Fruit fly (Drosophila melanogaster) whole organism, embryonic: Measurements from ENCODE around the gene Taf10.

Experiments
- ATbp ChIP-seq: fragments of 200-800 bp; sonication (Bioruptor generic); optimal IDR thresholded peaks from 2 replicates; lab custom pipeline; 2017; ENCODE audit warnings: missing biosample characterization, mild to moderate bottlenecking, missing genetic modification characterization, missing genetic modification reagents
- Abd-B ChIP-seq: fragments of 200-800 bp; sonication (Bioruptor generic); optimal IDR thresholded peaks from 2 replicates; lab custom pipeline; 2018; ENCODE audit warnings: missing biosample characterization, mild to moderate bottlenecking, missing genetic modification characterization, moderate library complexity
- Adf1 ChIP-seq: fragments of 200-800 bp; sonication (Bioruptor generic); IDR thresholded peaks from 2 replicates; pipeline ENCODE4 v1.3.6; 2022; ENCODE audit warnings: missing biosample characterization, missing genetic modification characterization
- BtbVII ChIP-seq: fragments of 200-800 bp; sonication (Bioruptor generic); optimal IDR thresholded peaks from 3 replicates; lab custom pipeline; 2017; ENCODE audit warnings: missing biosample characterization, mild to moderate bottlenecking, missing genetic modification characterization
- CG12155 ChIP-seq: fragments of 200-800 bp; sonication (Bioruptor generic); optimal IDR thresholded peaks from 3 replicates; lab custom pipeline; 2016; ENCODE audit warnings: missing biosample characterization, missing genetic modification characterization
- CG15073 ChIP-seq: fragments of 200-800 bp; sonication (Bioruptor generic); optimal IDR thresholded peaks from 2 replicates; lab custom pipeline; 2016; ENCODE audit warnings: missing biosample characterization, missing genetic modification characterization
- CG15601 ChIP-seq: fragments of 200-800 bp; sonication (Bioruptor generic); optimal IDR thresholded peaks from 3 replicates; lab custom pipeline; 2019; ENCODE audit warnings: missing biosample characterization, mild to moderate bottlenecking, missing genetic modification characterization, moderate library complexity
- CG17328 ChIP-seq: fragments of 200-800 bp; sonication (Bioruptor generic); IDR thresholded peaks from 2 replicates; pipeline ENCODE4 v1.3.6; 2022; ENCODE audit warnings: missing biosample characterization, missing genetic modification characterization
- CG18011 ChIP-seq: fragments of 200-800 bp; sonication (Bioruptor generic); optimal IDR thresholded peaks from 2 replicates; lab custom pipeline; 2017; ENCODE audit warnings: missing biosample characterization, missing genetic modification characterization, mild to moderate bottlenecking, moderate library complexity, missing genotype
- CG1832 ChIP-seq: fragments of 200-800 bp; sonication (Bioruptor generic); optimal IDR thresholded peaks from 2 replicates; lab custom pipeline; 2017; ENCODE audit warnings: missing biosample characterization, mild to moderate bottlenecking, missing genetic modification characterization, inconsistent platforms
- CG2202 ChIP-seq: fragments of 200-800 bp; sonication (Bioruptor generic); optimal IDR thresholded peaks from 2 replicates; lab custom pipeline; 2018; ENCODE audit warnings: missing biosample characterization, mild to moderate bottlenecking, missing genetic modification characterization
- CG31365 ChIP-seq: fragments of 200-800 bp; sonication (Bioruptor generic); optimal IDR thresholded peaks from 2 replicates; lab custom pipeline; 2018; ENCODE audit warnings: missing biosample characterization, mild to moderate bottlenecking, missing genetic modification characterization
- CG3281 ChIP-seq: fragments of 200-800 bp; sonication (Bioruptor generic); optimal IDR thresholded peaks from 3 replicates; lab custom pipeline; 2017; ENCODE audit warnings: missing biosample characterization, mild to moderate bottlenecking, missing genetic modification characterization
- CG33213 ChIP-seq: fragments of 200-800 bp; sonication (Bioruptor generic); optimal IDR thresholded peaks from 3 replicates; lab custom pipeline; 2016; ENCODE audit warnings: missing biosample characterization, missing genetic modification characterization
- CG3726 ChIP-seq: fragments of 200-800 bp; sonication (Bioruptor generic); IDR thresholded peaks from 3 replicates; pipeline ENCODE4, ENCODE4 v1.3.6; 2022; ENCODE audit warnings: missing biosample characterization, missing genetic modification characterization
- CG3838 ChIP-seq: fragments of 200-800 bp; sonication (Bioruptor generic); optimal IDR thresholded peaks from 3 replicates; lab custom pipeline; 2016; ENCODE audit warnings: missing biosample characterization, missing genetic modification characterization
- CG4730 ChIP-seq: fragments of 200-800 bp; sonication (Bioruptor generic); IDR thresholded peaks from 2 replicates; pipeline ENCODE4 v1.3.6; 2022; ENCODE audit warnings: missing biosample characterization, missing genetic modification characterization
- CG6175 ChIP-seq: fragments of 200-800 bp; sonication (Bioruptor generic); IDR thresholded peaks from 3 replicates; pipeline ENCODE4 v1.3.6; 2022; ENCODE audit warnings: missing biosample characterization, missing genetic modification characterization
- CG6272 ChIP-seq: fragments of 200-800 bp; sonication (Bioruptor generic); IDR thresholded peaks from 2 replicates; pipeline ENCODE4 v1.3.6; 2022; ENCODE audit warnings: missing biosample characterization, missing genetic modification characterization
- CG8290 ChIP-seq, 3 experiments: fragments of 200-800 bp; sonication (Bioruptor generic); optimal IDR thresholded peaks; 2 replicates each; lab custom pipeline; 2016 to 2019; ENCODE audit warnings: missing biosample characterization in 3 of 3, missing genetic modification characterization in 3 of 3, mild to moderate bottlenecking in 2 of 3, moderate library complexity in 1 of 3
- CG9727 ChIP-seq: fragments of 200-800 bp; sonication (Bioruptor generic); optimal IDR thresholded peaks from 3 replicates; lab custom pipeline; 2017; ENCODE audit warnings: missing biosample characterization, mild to moderate bottlenecking, missing genetic modification characterization
- CG9876 ChIP-seq: fragments of 200-800 bp; sonication (Bioruptor generic); optimal IDR thresholded peaks from 2 replicates; lab custom pipeline; 2016; ENCODE audit warnings: missing biosample characterization, missing genetic modification characterization
- Dip2 ChIP-seq: fragments of 200-800 bp; sonication (Bioruptor generic); IDR thresholded peaks from 2 replicates; pipeline ENCODE4 v1.3.6; 2022; ENCODE audit warnings: missing biosample characterization, missing genetic modification characterization
- Nf-YC ChIP-seq: fragments of 200-800 bp; optimal IDR thresholded peaks from 3 replicates; lab custom pipeline; 2019; ENCODE audit warnings: missing biosample characterization, mild to moderate bottlenecking, missing genetic modification characterization, moderate library complexity
- Poxn ChIP-seq: fragments of 200-800 bp; sonication (Bioruptor generic); IDR thresholded peaks from 2 replicates; pipeline ENCODE4 v1.3.6; 2022; ENCODE audit warnings: missing biosample characterization, missing genetic modification characterization
- Stat92E ChIP-seq, 3 experiments: fragments of >200 bp in 2 of 3; fragments of 200-800 bp in 1 of 3; sonication (Bioruptor generic) in 1 of 3; optimal IDR thresholded peaks; 2 replicates each; lab custom pipeline; 2017 to 2019; ENCODE audit warnings: missing biosample characterization in 3 of 3, missing genetic modification characterization in 3 of 3, mild to moderate bottlenecking in 1 of 3, moderate library complexity in 1 of 3
- Xbp1 ChIP-seq: fragments of 200-800 bp; sonication (Bioruptor generic); optimal IDR thresholded peaks from 3 replicates; lab custom pipeline; 2016; ENCODE audit warnings: missing biosample characterization, mild to moderate bottlenecking, missing genetic modification characterization
- az2 ChIP-seq: fragments of 200-800 bp; sonication (Bioruptor generic); optimal IDR thresholded peaks from 3 replicates; lab custom pipeline; 2016; ENCODE audit warnings: missing biosample characterization, missing genetic modification characterization
- br ChIP-seq: fragments of >200 bp; optimal IDR thresholded peaks from 2 replicates; lab custom pipeline; 2017
- btn ChIP-seq: fragments of 200-800 bp; sonication (Bioruptor generic); optimal IDR thresholded peaks from 2 replicates; lab custom pipeline; 2016; ENCODE audit warnings: missing biosample characterization, missing genetic modification characterization
- fru ChIP-seq: fragments of >200 bp; optimal IDR thresholded peaks from 2 replicates; lab custom pipeline; 2017
- gro ChIP-seq: fragments of 200-800 bp; sonication (Bioruptor generic); optimal IDR thresholded peaks from 2 replicates; lab custom pipeline; 2016; ENCODE audit warnings: missing biosample characterization, missing genetic modification characterization
- gt ChIP-seq: fragments of 200-800 bp; sonication (Bioruptor generic); IDR thresholded peaks from 2 replicates; pipeline ENCODE4 v1.3.6; 2022; ENCODE audit warnings: missing biosample characterization, missing genetic modification characterization
- insv ChIP-seq, 2 experiments: fragments of 200-800 bp; sonication (Bioruptor generic); optimal IDR thresholded peaks; 3 replicates each; lab custom pipeline; 2016 to 2018; ENCODE audit warnings: missing biosample characterization in 2 of 2, missing genetic modification characterization in 2 of 2
- lab ChIP-seq: fragments of 200-800 bp; sonication (Bioruptor generic); optimal IDR thresholded peaks from 3 replicates; lab custom pipeline; 2017; ENCODE audit warnings: missing biosample characterization, missing genetic modification characterization, mild to moderate bottlenecking, moderate library complexity, missing genetic modification reagents
- nau ChIP-seq: fragments of 200-800 bp; sonication (Bioruptor generic); optimal IDR thresholded peaks from 3 replicates; lab custom pipeline; 2017; ENCODE audit warnings: missing biosample characterization, mild to moderate bottlenecking, missing genetic modification characterization, missing genetic modification reagents
- nerfin-2 ChIP-seq: fragments of 200-800 bp; sonication (Bioruptor generic); IDR thresholded peaks from 2 replicates; pipeline ENCODE4 v1.3.6; 2022; ENCODE audit warnings: missing biosample characterization, missing genetic modification characterization; ENCODE audit not compliant: partially characterized antibody
- pnt ChIP-seq: fragments of 200-800 bp; sonication (Bioruptor generic); optimal IDR thresholded peaks from 3 replicates; lab custom pipeline; 2016; ENCODE audit warnings: missing biosample characterization, missing genetic modification characterization
- repo ChIP-seq: fragments of 200-800 bp; sonication (Bioruptor generic); optimal IDR thresholded peaks from 2 replicates; lab custom pipeline; 2016; ENCODE audit warnings: missing biosample characterization, missing genetic modification characterization
- seq ChIP-seq: fragments of 200-800 bp; sonication (Bioruptor generic); IDR thresholded peaks from 2 replicates; pipeline ENCODE4 v1.3.6; 2022; ENCODE audit warnings: missing biosample characterization, missing genetic modification characterization
- sna ChIP-seq: fragments of 200-800 bp; sonication (Bioruptor generic); IDR thresholded peaks from 2 replicates; pipeline ENCODE4 v1.3.6; 2022; ENCODE audit warnings: missing biosample characterization, missing genetic modification characterization; ENCODE audit not compliant: partially characterized antibody
- ssp ChIP-seq: fragments of 200-800 bp; sonication (Bioruptor generic); IDR thresholded peaks from 2 replicates; pipeline ENCODE4 v1.3.6; 2022; ENCODE audit warnings: missing biosample characterization, missing genetic modification characterization
- stwl ChIP-seq: fragments of 200-800 bp; sonication (Bioruptor generic); optimal IDR thresholded peaks from 3 replicates; lab custom pipeline; 2018; ENCODE audit warnings: missing biosample characterization, mild to moderate bottlenecking, missing genetic modification characterization, moderate library complexity
- tll ChIP-seq, 2 experiments: fragments of 200-800 bp in 1 of 2; fragments of >200 bp in 1 of 2; sonication (Bioruptor generic) in 1 of 2; optimal IDR thresholded peaks; 2 replicates each; lab custom pipeline; 2017 to 2019; ENCODE audit warnings: missing biosample characterization in 2 of 2, missing genetic modification characterization in 2 of 2, mild to moderate bottlenecking in 1 of 2, moderate library complexity in 1 of 2
- tna ChIP-seq: fragments of 200-800 bp; sonication (Bioruptor generic); IDR thresholded peaks from 2 replicates; pipeline ENCODE4 v1.3.6; 2022; ENCODE audit warnings: missing biosample characterization, missing genetic modification characterization; ENCODE audit not compliant: partially characterized antibody
- tup ChIP-seq: fragments of 200-800 bp; sonication (Bioruptor generic); optimal IDR thresholded peaks from 2 replicates; lab custom pipeline; 2016; ENCODE audit warnings: missing biosample characterization, mild to moderate bottlenecking, missing genetic modification characterization, moderate library complexity
- unpg ChIP-seq: fragments of 200-800 bp; sonication (Bioruptor generic); optimal IDR thresholded peaks from 3 replicates; lab custom pipeline; 2018; ENCODE audit warnings: missing biosample characterization, mild to moderate bottlenecking, missing genetic modification characterization, moderate library complexity
- vnd ChIP-seq: fragments of 200-800 bp; sonication (Bioruptor generic); IDR thresholded peaks from 3 replicates; pipeline ENCODE4 v1.3.6; 2022; ENCODE audit warnings: missing biosample characterization, missing genetic modification characterization; ENCODE audit not compliant: partially characterized antibody
- wek ChIP-seq: fragments of 200-800 bp; sonication (Bioruptor generic); optimal IDR thresholded peaks from 3 replicates; lab custom pipeline; 2018; ENCODE audit warnings: missing biosample characterization, mild to moderate bottlenecking, missing genetic modification characterization, moderate library complexity
- zen ChIP-seq: fragments of 200-800 bp; sonication (Bioruptor generic); optimal IDR thresholded peaks from 3 replicates; lab custom pipeline; 2018; ENCODE audit warnings: missing biosample characterization, mild to moderate bottlenecking, missing genetic modification characterization, moderate library complexity

The Taf10 gene

DNA sequence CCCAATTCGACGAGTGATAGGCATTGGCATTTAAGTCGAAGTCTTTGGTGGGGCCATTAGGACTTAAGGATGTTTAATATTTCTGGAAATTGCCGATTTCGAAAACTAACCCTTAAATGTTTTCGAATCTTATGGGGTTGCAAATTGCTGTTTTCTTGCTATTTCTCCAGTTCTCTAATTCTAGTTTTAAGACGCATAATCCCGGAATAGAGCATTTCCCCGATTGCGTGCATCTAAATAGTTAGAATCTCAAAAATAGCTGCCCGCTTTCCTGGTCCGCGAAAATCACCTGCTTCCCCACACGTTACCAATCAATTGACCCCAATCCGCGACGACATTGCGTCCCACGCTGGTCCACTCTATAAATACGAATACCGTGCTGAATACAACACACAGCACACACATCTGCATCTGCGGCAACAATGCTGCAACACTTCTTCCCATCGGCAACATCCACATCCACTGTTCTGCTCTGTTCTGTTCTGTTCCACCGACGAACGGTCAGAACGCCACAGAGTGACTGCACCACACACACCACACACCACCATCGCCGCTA, 15.7 kb upstream of the Taf10 start, which contains the start of gene Bacc (continued):
- peak; percentile 72 for TF ChIP-seq pnt (GFP tag; lab: Kevin White, UChicago)
- peak; percentile 57 for TF ChIP-seq Abd-B
- TF ChIP-seq CG8290 (GFP tag; optimal IDR thresholded peaks at IDR 0.05; lab: Kevin White, UChicago), result peak; percentile 28
- peak in 1 of 2 experiments; percentile 82 for TF ChIP-seq CG8290 (tag; optimal IDR thresholded peaks at IDR 0.05; lab: Kevin White, UChicago)
- TF ChIP-seq CG4730 (GFP tag; lab: Robert Waterston, UW), result no peak
- TF ChIP-seq seq (GFP tag; lab: Robert Waterston, UW), result no peak
- peak; percentile 64 for TF ChIP-seq Nf-YC (tag; lab: Kevin White, UChicago)
- TF ChIP-seq stwl, result no peak
- no peak for TF ChIP-seq fru (lab: Kevin White, UChicago)
- peak; percentile 76 for TF ChIP-seq CG15601 (tag; lab: Kevin White, UChicago)
- TF ChIP-seq CG12155 (GFP tag; lab: Kevin White, UChicago), result peak; percentile 84
- peak; percentile 96 for TF ChIP-seq CG3281 (GFP tag; lab: Kevin White, UChicago)
- TF ChIP-seq lab, result peak; percentile 92
- peak; percentile 89 for TF ChIP-seq gro (GFP tag; lab: Kevin White, UChicago)
- TF ChIP-seq CG6175, result no peak
- TF ChIP-seq BtbVII (GFP tag; lab: Kevin White, UChicago), result peak; percentile 93
- peak; percentile 60 for TF ChIP-seq tup (GFP tag; lab: Kevin White, UChicago)
- peak; percentile 25 for TF ChIP-seq CG31365 (tag; lab: Kevin White, UChicago)
- peak in 1 of 2 experiments; percentile 7 for TF ChIP-seq insv (GFP tag; optimal IDR thresholded peaks at IDR 0.05; lab: Kevin White, UChicago)
- no peak for TF ChIP-seq nerfin-2
- peak; percentile 83 for TF ChIP-seq ATbp
- TF ChIP-seq CG2202 (tag; lab: Kevin White, UChicago), result peak; percentile 41
- TF ChIP-seq tna, result no peak
- no peak for TF ChIP-seq br
- no peak for TF ChIP-seq CG3726 (GFP tag; lab: Robert Waterston, UW)
- peak; percentile 31 for TF ChIP-seq CG15073 (GFP tag; lab: Kevin White, UChicago)
- TF ChIP-seq zen, result peak; percentile 45
- no peak for TF ChIP-seq CG17328 (GFP tag; lab: Robert Waterston, UW)
- TF ChIP-seq btn (GFP tag; lab: Kevin White, UChicago), result peak; percentile 76
- TF ChIP-seq CG1832 (GFP tag; lab: Kevin White, UChicago), result no peak
- TF ChIP-seq CG3838 (GFP tag; lab: Kevin White, UChicago), result peak; percentile 64
- TF ChIP-seq repo (GFP tag; lab: Kevin White, UChicago), result peak; percentile 86
- TF ChIP-seq CG9727, result peak; percentile 91
- TF ChIP-seq CG33213 (GFP tag; lab: Kevin White, UChicago), result peak; percentile 55
- TF ChIP-seq Xbp1, result peak; percentile 73
- TF ChIP-seq vnd (GFP tag; lab: Robert Waterston, UW), result no peak
- no peak for TF ChIP-seq Adf1
- no peak for TF ChIP-seq sna (GFP tag; lab: Robert Waterston, UW)
- no peak for TF ChIP-seq ssp (GFP tag; lab: Robert Waterston, UW)
- no peak for TF ChIP-seq Dip2 (GFP tag; lab: Robert Waterston, UW)
- TF ChIP-seq unpg (GFP tag; lab: Kevin White, UChicago), result peak; percentile 76
- peak; percentile 87 for TF ChIP-seq nau
- peak; percentile 84 for TF ChIP-seq az2
- TF ChIP-seq CG18011 (GFP tag; lab: Kevin White, UChicago), result peak; percentile 80
- TF ChIP-seq Poxn (GFP tag; lab: Robert Waterston, UW), result no peak
- TF ChIP-seq CG6272 (GFP tag; lab: Robert Waterston, UW), result peak; percentile 50
- peak; percentile 79 for TF ChIP-seq CG9876 (GFP tag; lab: Kevin White, UChicago)
- TF ChIP-seq gt, result no peak
- TF ChIP-seq tll (GFP tag; optimal IDR thresholded peaks at IDR 0.05; lab: Kevin White, UChicago), result no peak
- TF ChIP-seq wek (GFP tag; lab: Kevin White, UChicago), result peak; percentile 42
- TF ChIP-seq Stat92E (GFP tag; optimal IDR thresholded peaks at IDR 0.05; lab: Kevin White, UChicago), result no peak
